Worm (Caenorhabditis elegans) whole organism, young adult: ENCODE measurements around the gene F35D2.1.
A peak's percentile ranks its signal among the peaks of the same experiment; 100 is the strongest.

Source experiments
- B0261.1 ChIP-seq: sonication (generic microtip); optimal IDR thresholded peaks from 2 replicates; lab custom pipeline; 2016; ENCODE audit warnings: mild to moderate bottlenecking, missing genetic modification characterization, moderate library complexity, missing compliant biosample characterization
- D2030.7 ChIP-seq: fragments of 200-800 bp; sonication (Bioruptor generic); IDR thresholded peaks from 2 replicates; pipeline ENCODE4 v1.3.6; 2022; ENCODE audit warnings: missing genetic modification reagents, missing genetic modification characterization, missing compliant biosample characterization
- F22D6.2 ChIP-seq: sonication (generic microtip); optimal IDR thresholded peaks from 2 replicates; lab custom pipeline; 2016; ENCODE audit warnings: mild to moderate bottlenecking, missing genetic modification characterization, missing compliant biosample characterization
- F57A8.1 ChIP-seq: fragments of 200-800 bp; sonication (Bioruptor generic); optimal IDR thresholded peaks from 2 replicates; lab custom pipeline; 2018; ENCODE audit warnings: mild to moderate bottlenecking, missing genetic modification characterization, moderate library complexity, missing compliant biosample characterization
- Y95B8A.8 ChIP-seq: fragments of 200-800 bp; sonication (Bioruptor generic); IDR thresholded peaks from 2 replicates; pipeline ENCODE4 v1.3.6; 2022; ENCODE audit warnings: missing genetic modification reagents, missing genetic modification characterization, missing compliant biosample characterization
- ama-1 ChIP-seq, 3 experiments: fragments of 150-350 bp in 1 of 3; sonication (generic microtip) in 2 of 3; optimal IDR thresholded peaks; 2 replicates each; lab custom pipeline; 2014 to 2018; ENCODE audit warnings: missing biosample characterization in 2 of 3, missing genetic modification characterization in 2 of 3, missing genetic modification reagents in 2 of 3
- aptf-3 ChIP-seq: fragments of 200-800 bp; sonication (Bioruptor generic); IDR thresholded peaks from 2 replicates; pipeline ENCODE4 v1.3.6; 2022; ENCODE audit warnings: missing genetic modification characterization, missing compliant biosample characterization
- attf-5 ChIP-seq: fragments of 200-800 bp; sonication (Bioruptor generic); optimal IDR thresholded peaks from 2 replicates; lab custom pipeline; 2018; ENCODE audit warnings: mild to moderate bottlenecking, missing genetic modification characterization, missing compliant biosample characterization
- bed-2 ChIP-seq: fragments of 200-800 bp; sonication (Bioruptor generic); IDR thresholded peaks from 2 replicates; pipeline ENCODE4 v1.3.6; 2022; ENCODE audit warnings: missing genetic modification reagents, missing genetic modification characterization, missing compliant biosample characterization
- ccch-3 ChIP-seq: fragments of 200-800 bp; sonication (Bioruptor generic); optimal IDR thresholded peaks from 2 replicates; lab custom pipeline; 2018; ENCODE audit warnings: mild to moderate bottlenecking, missing genetic modification characterization, missing compliant biosample characterization
- cebp-1 ChIP-seq, 2 experiments: fragments of 200-800 bp in 1 of 2; sonication (Bioruptor generic) in 1 of 2; sonication (generic microtip) in 1 of 2; IDR thresholded peaks in 1 of 2; optimal IDR thresholded peaks in 1 of 2; 2 replicates each; pipeline versions ENCODE4 v1.3.6 to Lab custom; 2017 to 2022; ENCODE audit warnings: missing compliant biosample characterization in 2 of 2, missing genetic modification characterization in 2 of 2, mild to moderate bottlenecking in 1 of 2, missing genetic modification reagents in 1 of 2, moderate library complexity in 1 of 2
- ceh-100 ChIP-seq: fragments of 200-800 bp; sonication (Bioruptor generic); IDR thresholded peaks from 2 replicates; pipeline ENCODE4 v1.3.6; 2022; ENCODE audit warnings: missing genetic modification reagents, missing genetic modification characterization, missing compliant biosample characterization
- ceh-40 ChIP-seq: fragments of 200-800 bp; sonication (Bioruptor generic); IDR thresholded peaks from 2 replicates; pipeline ENCODE4 v1.3.6; 2022; ENCODE audit warnings: missing genetic modification characterization, missing compliant biosample characterization
- die-1 ChIP-seq: sonication (generic microtip); optimal IDR thresholded peaks from 2 replicates; lab custom pipeline; 2016; ENCODE audit warnings: missing genotype, mild to moderate bottlenecking, missing genetic modification characterization, missing compliant biosample characterization
- dox-1 ChIP-seq: fragments of 200-800 bp; sonication (Bioruptor generic); IDR thresholded peaks from 2 replicates; pipeline ENCODE4 v1.3.6; 2022; ENCODE audit warnings: missing genetic modification reagents, missing genetic modification characterization, missing compliant biosample characterization
- efl-1 ChIP-seq: fragments of 150-350 bp; optimal IDR thresholded peaks from 2 replicates; lab custom pipeline; 2014; ENCODE audit warnings: missing biosample characterization, missing genetic modification reagents, missing genetic modification characterization
- egl-18 ChIP-seq: fragments of 200-800 bp; sonication (Bioruptor generic); IDR thresholded peaks from 2 replicates; pipeline ENCODE4 v1.3.6; 2022; ENCODE audit warnings: missing genetic modification reagents, missing genetic modification characterization, missing compliant biosample characterization
- ets-4 ChIP-seq: fragments of 200-800 bp; sonication (Bioruptor generic); optimal IDR thresholded peaks from 2 replicates; lab custom pipeline; 2018; ENCODE audit warnings: mild to moderate bottlenecking, missing genetic modification characterization, missing compliant biosample characterization
- hlh-12 ChIP-seq: sonication (generic microtip); optimal IDR thresholded peaks from 2 replicates; lab custom pipeline; 2016; ENCODE audit warnings: missing genetic modification characterization, missing compliant biosample characterization
- hmg-1.2 ChIP-seq: fragments of 200-800 bp; sonication (Bioruptor generic); IDR thresholded peaks from 2 replicates; pipeline ENCODE4 v1.3.6; 2022; ENCODE audit warnings: missing genetic modification reagents, missing genetic modification characterization, missing compliant biosample characterization
- lin-35 ChIP-seq, 3 experiments: fragments of 150-350 bp in 2 of 3; sonication (generic microtip) in 1 of 3; optimal IDR thresholded peaks; 2 replicates each; lab custom pipeline; 2014 to 2018; ENCODE audit warnings: missing biosample characterization in 3 of 3, missing genetic modification characterization in 3 of 3, missing genetic modification reagents in 3 of 3
- lsl-1 ChIP-seq: fragments of 200-800 bp; sonication (Bioruptor generic); optimal IDR thresholded peaks from 2 replicates; lab custom pipeline; 2018; ENCODE audit warnings: mild to moderate bottlenecking, missing genetic modification characterization, moderate library complexity, missing compliant biosample characterization
- madf-3 ChIP-seq: fragments of 200-800 bp; sonication (Bioruptor generic); IDR thresholded peaks from 2 replicates; pipeline ENCODE4 v1.3.6; 2022; ENCODE audit warnings: missing genetic modification reagents, missing genetic modification characterization, missing compliant biosample characterization
- madf-6 ChIP-seq: fragments of 200-800 bp; sonication (Bioruptor generic); IDR thresholded peaks from 2 replicates; pipeline ENCODE4 v1.3.6; 2022; ENCODE audit warnings: missing genetic modification reagents, missing genetic modification characterization, missing compliant biosample characterization
- mes-4 ChIP-seq: sonication (generic microtip); optimal IDR thresholded peaks from 2 replicates; lab custom pipeline; 2016; ENCODE audit warnings: missing genotype, missing genetic modification characterization, missing compliant biosample characterization
- nhr-179 ChIP-seq: sonication (generic microtip); optimal IDR thresholded peaks from 2 replicates; lab custom pipeline; 2016; ENCODE audit warnings: mild to moderate bottlenecking, missing genetic modification characterization, missing compliant biosample characterization
- pbrm-1 ChIP-seq: fragments of 200-800 bp; sonication (Bioruptor generic); IDR thresholded peaks from 2 replicates; pipeline ENCODE4 v1.3.6; 2022; ENCODE audit warnings: missing genetic modification reagents, missing genetic modification characterization, missing compliant biosample characterization
- pha-4 ChIP-seq: fragments of 150-350 bp; sonication (generic microtip); optimal IDR thresholded peaks from 2 replicates; lab custom pipeline; 2014; ENCODE audit warnings: missing biosample characterization, missing genetic modification reagents, missing genetic modification characterization
- snpc-1.1 ChIP-seq: sonication (generic microtip); optimal IDR thresholded peaks from 2 replicates; lab custom pipeline; 2017; ENCODE audit warnings: missing genetic modification characterization, mild to moderate bottlenecking, missing compliant biosample characterization, antibody characterized with exemption, moderate library complexity, missing genotype, missing genetic modification reagents; ENCODE audit not compliant: insufficient read depth
- snpc-4 ChIP-seq, 5 experiments: fragments of 150-350 bp in 1 of 5; sonication (generic microtip) in 4 of 5; optimal IDR thresholded peaks; 2 replicates each; lab custom pipeline; 2014 to 2018; ENCODE audit warnings: missing genetic modification characterization in 5 of 5, missing biosample characterization in 3 of 5, antibody characterized with exemption in 2 of 5, mild to moderate bottlenecking in 2 of 5, missing compliant biosample characterization in 2 of 5, missing genotype in 2 of 5, moderate library complexity in 2 of 5, missing genetic modification reagents in 1 of 5
- tbp1 ChIP-seq: fragments of 200-800 bp; sonication (Bioruptor generic); optimal IDR thresholded peaks from 2 replicates; lab custom pipeline; 2018; ENCODE audit warnings: mild to moderate bottlenecking, missing genetic modification characterization, missing compliant biosample characterization
- tbx-9 ChIP-seq: sonication (generic microtip); optimal IDR thresholded peaks from 2 replicates; lab custom pipeline; 2016; ENCODE audit warnings: borderline replicate concordance, missing genetic modification characterization, inconsistent platforms, missing compliant biosample characterization
- unc-62 ChIP-seq: fragments of 150-350 bp; optimal IDR thresholded peaks from 2 replicates; lab custom pipeline; 2014; ENCODE audit warnings: missing biosample characterization, missing genetic modification reagents, missing genetic modification characterization
- zfh-2 ChIP-seq: fragments of 200-800 bp; sonication (Bioruptor generic); conservative IDR thresholded peaks from 2 replicates; pipeline ENCODE4 v1.3.6; 2022; ENCODE audit warnings: missing genetic modification reagents, missing genetic modification characterization, missing compliant biosample characterization
- ztf-18 ChIP-seq: sonication (generic microtip); optimal IDR thresholded peaks from 2 replicates; lab custom pipeline; 2016; ENCODE audit warnings: missing genotype, mild to moderate bottlenecking, missing genetic modification characterization, missing compliant biosample characterization
- ztf-6 ChIP-seq: fragments of 200-800 bp; sonication (Bioruptor generic); IDR thresholded peaks from 2 replicates; pipeline ENCODE4 v1.3.6; 2022; ENCODE audit warnings: missing genetic modification reagents, missing genetic modification characterization, missing compliant biosample characterization

The F35D2.1 gene

ce11 chrII:7613241-7613782 is 37.6 kb downstream of the F35D2.1 start, which contains the start of the genes oig-4 and R07G3.7:
Gene oig-4 (plus strand): TSS chrII:7613541.
Gene R07G3.7 (minus strand): TSS chrII:7613732.
- TF ChIP-seq F57A8.1 (GFP tag; lab: Kevin White, UChicago): no peak
- TF ChIP-seq mes-4 (tag; lab: Kevin White, UChicago): no peak
- TF ChIP-seq attf-5 (GFP tag; lab: Kevin White, UChicago): no peak
- no peak for TF ChIP-seq ztf-18 (tag; lab: Kevin White, UChicago)
- TF ChIP-seq aptf-3 (GFP tag; lab: Robert Waterston, UW): no peak
- TF ChIP-seq ama-1 (optimal IDR thresholded peaks at IDR 0.05; lab: Kevin White, UChicago): no peak
- TF ChIP-seq ama-1 (GFP tag; optimal IDR thresholded peaks at IDR 0.05; lab: Kevin White, UChicago): no peak
- no peak for TF ChIP-seq pha-4 (tag; lab: Kevin White, UChicago)
- TF ChIP-seq egl-18 (GFP tag; lab: Robert Waterston, UW): no peak
- TF ChIP-seq die-1: no peak
- no peak for TF ChIP-seq tbx-9 (tag; lab: Kevin White, UChicago)
- no peak for TF ChIP-seq D2030.7
- no peak for TF ChIP-seq unc-62 (GFP tag; lab: Kevin White, UChicago)
- TF ChIP-seq ceh-40: no peak
- TF ChIP-seq snpc-1.1: no peak
- TF ChIP-seq Y95B8A.8 (GFP tag; lab: Robert Waterston, UW): no peak
- no peak for TF ChIP-seq snpc-4 (GFP tag; optimal IDR thresholded peaks at IDR 0.05; lab: Kevin White, UChicago)
- TF ChIP-seq snpc-4 (tag; optimal IDR thresholded peaks at IDR 0.05; lab: Kevin White, UChicago): no peak
- TF ChIP-seq ccch-3: no peak
- TF ChIP-seq ztf-6 (GFP tag; lab: Robert Waterston, UW): no peak
- TF ChIP-seq ceh-100 (GFP tag; lab: Robert Waterston, UW): no peak
- TF ChIP-seq, all 124 proteins: peak for 0

ce11 chrII:7614334-7614733 is 38.6 kb downstream of the F35D2.1 start:
- no peak for TF ChIP-seq ets-4 (GFP tag; lab: Kevin White, UChicago)
- peak; percentile 13 for TF ChIP-seq efl-1 (GFP tag; lab: Kevin White, UChicago)
- TF ChIP-seq, all 124 proteins: peak for 1

DNA sequence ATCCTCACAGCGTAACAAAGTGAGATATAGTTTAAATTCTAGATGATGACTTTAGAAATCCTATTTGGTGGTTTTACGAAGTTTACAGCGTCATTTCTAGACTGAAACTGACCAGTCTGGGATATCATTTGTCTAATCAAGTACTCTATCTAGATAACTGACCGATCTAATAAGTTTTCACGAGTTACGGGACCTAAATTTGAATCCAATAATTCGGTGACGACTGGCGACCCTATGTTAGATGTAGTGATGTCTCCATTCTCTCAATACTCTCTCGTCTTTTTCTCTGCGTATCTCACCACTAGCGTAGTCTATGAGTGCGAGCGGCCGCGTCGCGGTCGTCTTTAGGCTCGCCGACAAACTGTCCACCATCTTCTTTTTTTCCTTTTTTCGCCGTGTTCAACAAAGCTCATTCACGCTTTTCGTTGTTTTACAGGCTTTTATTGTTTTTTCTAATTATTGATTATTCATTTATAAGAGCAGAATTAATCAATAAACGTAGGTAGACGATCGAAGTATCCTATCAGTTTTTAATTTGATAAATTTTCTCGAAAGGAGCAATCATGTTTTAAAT is 39.7 kb downstream of the F35D2.1 start:
- peak; percentile 92 for TF ChIP-seq madf-3 (GFP tag; lab: Robert Waterston, UW)
- TF ChIP-seq pbrm-1 (GFP tag; lab: Robert Waterston, UW): 0 out of 2 replicates have a peak, but pooled peaks have one; percentile 23
- peak; percentile 47 for TF ChIP-seq dox-1 (GFP tag; lab: Robert Waterston, UW)
- peak; percentile 94 for TF ChIP-seq hmg-1.2 (GFP tag; lab: Robert Waterston, UW)
- no peak for TF ChIP-seq cebp-1 (GFP tag; IDR thresholded peaks at IDR 0.05; lab: Robert Waterston, UW)
- TF ChIP-seq cebp-1 (tag; optimal IDR thresholded peaks at IDR 0.05; lab: Kevin White, UChicago): peak; percentile 2
- TF ChIP-seq zfh-2 (GFP tag; lab: Robert Waterston, UW): no peak
- no peak for TF ChIP-seq lsl-1 (GFP tag; lab: Kevin White, UChicago)
- TF ChIP-seq lin-35 (GFP tag; optimal IDR thresholded peaks at IDR 0.05; lab: Kevin White, UChicago): peak in 1 of 3 experiments; percentile 14
- TF ChIP-seq madf-6: peak; percentile 33; the same call in 1 of the 2 replicates
- peak; percentile 16 for TF ChIP-seq tbp1 (GFP tag; lab: Kevin White, UChicago)

- TF ChIP-seq nhr-179 (tag; lab: Kevin White, UChicago) (no peak), F22D6.2 (tag; lab: Kevin White, UChicago) (no peak), hlh-12 (tag; lab: Kevin White, UChicago) (no peak), B0261.1 (tag; lab: Kevin White, UChicago) (no peak), bed-2 (GFP tag; lab: Robert Waterston, UW) (no peak), cebp-1 (GFP tag; IDR thresholded peaks at IDR 0.05; lab: Robert Waterston, UW) (peak; percentile 72), cebp-1 (tag; optimal IDR thresholded peaks at IDR 0.05; lab: Kevin White, UChicago) (peak; percentile 94), Y95B8A.8 (GFP tag; lab: Robert Waterston, UW) (no peak)
Observed at ce11 chrII:7616141-7616540, 40.4 kb downstream of the F35D2.1 start, which contains the start of gene cdc-42. Gene cdc-42 (plus strand): TSS chrII:7616452.
